Worm (Caenorhabditis elegans): Measurements from ENCODE around the gene F43C11.1.

DNA sequence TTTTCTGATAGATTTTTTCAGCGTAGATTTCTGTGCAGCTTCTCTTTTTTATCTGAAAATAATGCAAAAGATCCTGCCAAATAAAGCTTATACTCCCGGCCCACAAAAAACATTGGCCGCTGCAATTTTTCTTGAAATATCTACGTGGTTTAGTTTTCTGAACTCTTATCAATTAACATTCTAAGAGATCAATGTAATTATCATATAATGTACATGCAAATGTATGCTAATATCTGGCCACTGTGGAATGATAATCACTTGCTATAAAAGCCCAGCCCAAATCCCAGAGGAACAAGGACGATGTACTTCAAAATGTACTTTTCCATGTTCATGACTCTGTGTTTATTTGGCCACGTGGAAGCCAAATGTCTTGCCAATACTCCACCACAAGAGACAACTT, 2.4 kb upstream of the F43C11.1 start, which contains the start of gene F43C11.2:
- TF ChIP-seq unc-3 (GFP tag; conservative IDR thresholded peaks at IDR 0.05) = no peak
- TF ChIP-seq unc-3 (tag; optimal IDR thresholded peaks at IDR 0.05) = no peak
- TF ChIP-seq npax-4 (tag; optimal IDR thresholded peaks at IDR 0.05) = no peak
- no peak for TF ChIP-seq ztf-16 (tag; optimal IDR thresholded peaks at IDR 0.05)
- no peak for TF ChIP-seq pat-9 (tag; optimal IDR thresholded peaks at IDR 0.05)
- no peak for TF ChIP-seq ahr-1 (tag; optimal IDR thresholded peaks at IDR 0.05)
- TF ChIP-seq rnt-1 (tag; optimal IDR thresholded peaks at IDR 0.05) = no peak
- no peak for TF ChIP-seq ets-4 (tag; optimal IDR thresholded peaks at IDR 0.05)

Measured in whole organism, late embryonic.